Fruit fly (Drosophila melanogaster): Measurements from ENCODE around the gene sdt.

- TF ChIP-seq cyc (GFP tag; optimal IDR thresholded peaks at IDR 0.05) (no peak), Eip78C (GFP tag) (peak; percentile 74), Ets21C (GFP tag; optimal IDR thresholded peaks at IDR 0.05) (no peak), CG3032 (tag; optimal IDR thresholded peaks at IDR 0.05) (no peak), CG34406 (GFP tag; optimal IDR thresholded peaks at IDR 0.05) (no peak), CG11902 (GFP tag; optimal IDR thresholded peaks at IDR 0.05) (no peak), Eip93F (GFP tag; optimal IDR thresholded peaks at IDR 0.05) (no peak), Sox102F (GFP tag; optimal IDR thresholded peaks at IDR 0.05) (no peak), CG16779 (tag; optimal IDR thresholded peaks at IDR 0.05) (no peak), Gug (GFP tag; IDR thresholded peaks at IDR 0.05) (peak; percentile 41; the same call in 1 of the 2 replicates)
Observed at dm6 chrX:8207054-8207453, 28.7 kb downstream of the sdt start.
